Fruit fly (Drosophila melanogaster) ovary, adult (tissue): ENCODE measurements around the gene CG13405.

Experiments
- CG17801 ChIP-seq: fragments of 200-800 bp; optimal IDR thresholded peaks from 2 replicates; lab custom pipeline; 2019; ENCODE audit warnings: missing biosample characterization, mild to moderate bottlenecking, missing genetic modification characterization, moderate library complexity; ENCODE audit not compliant: partially characterized antibody

CG13405 gene

DNA sequence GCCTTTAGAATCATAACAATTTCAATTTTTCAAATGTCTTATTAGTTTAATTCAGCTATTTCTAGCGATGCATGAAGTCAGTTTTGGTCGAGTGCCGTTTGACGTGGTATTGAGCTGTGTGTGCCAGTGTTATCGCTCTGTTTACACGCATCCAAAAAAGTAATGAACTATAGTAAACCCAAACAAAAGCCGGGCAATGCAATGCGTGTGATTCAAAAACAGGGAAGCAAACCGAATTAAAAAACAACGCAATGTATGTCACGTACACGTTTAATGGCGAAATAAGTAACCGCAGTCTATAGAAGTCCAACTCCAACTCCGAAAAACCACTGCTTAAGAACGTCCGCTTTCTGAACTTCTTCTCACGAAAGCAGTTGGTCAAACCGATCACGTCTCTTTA is 37.2 kb downstream of the CG13405 start:
- no peak for TF ChIP-seq CG17801

DNA sequence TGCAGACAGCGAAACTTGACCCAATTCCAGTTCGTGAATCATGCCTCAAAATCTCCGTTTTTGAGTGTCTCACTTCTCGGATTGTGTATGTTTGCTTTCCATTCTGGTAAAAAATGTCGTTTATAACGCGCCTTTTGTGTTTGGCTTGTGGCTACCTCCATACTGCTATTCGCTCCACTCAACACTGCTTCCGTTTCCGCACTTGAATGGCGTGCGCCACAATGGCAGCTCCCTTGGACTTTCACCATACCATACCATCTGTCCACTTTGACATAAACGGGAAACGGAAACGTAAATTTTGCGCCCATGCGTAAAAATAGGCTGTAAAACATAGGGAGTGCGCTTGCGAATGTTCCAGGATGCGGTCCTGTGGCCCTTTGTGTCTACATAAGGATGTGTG is 40.5 kb downstream of the CG13405 start:
- no peak for TF ChIP-seq CG17801

DNA sequence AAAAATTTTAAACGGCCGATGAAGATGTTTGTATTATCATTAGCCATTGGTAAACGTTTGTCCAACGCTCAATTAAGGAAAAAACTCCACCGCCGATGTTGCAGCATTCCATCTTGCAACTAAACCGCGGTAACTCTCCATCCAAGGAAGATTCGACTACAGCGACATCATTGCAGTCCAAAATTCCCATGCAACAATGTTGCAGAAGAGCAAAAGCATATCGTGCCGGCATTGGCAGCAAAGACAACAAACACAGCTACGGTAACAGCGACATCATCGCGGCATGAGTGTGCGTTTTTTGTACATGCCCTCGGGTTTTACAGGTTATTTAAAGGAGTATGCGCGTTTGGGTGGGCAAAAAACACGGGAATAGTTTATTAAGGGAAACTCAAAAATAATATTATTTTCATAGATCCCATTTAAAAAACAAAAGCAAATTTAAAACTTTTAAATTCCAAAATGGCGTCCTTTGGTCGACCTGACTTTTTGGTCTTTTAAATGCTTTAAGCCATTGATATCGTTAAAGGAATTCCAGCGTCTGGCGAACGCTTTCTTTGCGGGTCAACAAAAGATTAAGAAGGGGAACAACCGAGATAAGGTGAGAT is 45.4 kb downstream of the CG13405 start:
- no peak for TF ChIP-seq CG17801

DNA sequence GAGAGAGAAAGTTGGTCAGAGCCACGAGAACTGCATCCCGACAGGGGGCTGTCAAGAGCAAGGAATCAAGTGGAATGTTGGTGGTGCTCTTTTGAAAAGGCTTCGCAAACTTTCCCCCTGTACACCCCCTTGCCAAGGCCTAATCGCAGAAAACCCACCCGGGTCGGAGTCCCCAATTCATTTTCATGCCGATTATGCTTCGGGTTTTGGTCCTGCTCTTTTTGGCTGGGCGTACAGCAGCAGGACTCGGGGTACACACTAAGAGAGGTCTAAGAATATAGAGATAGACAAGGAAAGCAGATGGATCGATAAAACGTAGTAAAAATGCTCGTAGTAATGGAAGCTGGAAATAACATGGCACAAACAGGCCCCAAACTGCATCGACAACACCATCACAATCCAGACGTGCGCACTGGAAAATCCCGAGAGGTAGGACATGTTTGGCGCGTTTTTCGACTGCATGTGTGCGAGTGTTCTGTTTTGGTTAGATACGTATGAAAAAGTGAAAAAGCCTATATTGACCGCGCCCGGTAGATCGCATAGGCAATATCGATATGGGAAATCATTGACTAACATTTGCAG is 48.4 kb downstream of the CG13405 start:
- TF ChIP-seq CG17801 = no peak

DNA sequence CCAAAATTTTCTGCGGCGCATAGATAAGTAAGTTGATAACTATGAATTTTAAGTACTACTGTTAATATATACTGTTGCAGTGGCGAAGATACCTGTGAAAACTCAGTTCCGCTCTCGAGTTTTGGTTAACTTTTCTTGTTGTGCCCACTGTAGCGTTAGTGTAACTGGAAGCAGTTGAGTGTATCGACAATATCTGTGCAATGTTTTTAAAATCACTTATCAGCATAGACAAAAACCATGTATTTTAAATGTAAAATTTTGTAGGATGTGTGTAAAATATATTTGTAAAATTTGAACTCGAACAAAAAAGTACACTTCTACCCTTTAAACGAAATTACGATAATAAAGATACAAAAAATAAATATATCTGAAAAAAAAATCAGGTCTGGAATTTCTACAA is 49.2 kb downstream of the CG13405 start:
- TF ChIP-seq CG17801 = no peak
